Worm (Caenorhabditis elegans) whole organism, young adult: ENCODE results near the gene F55G11.4.

ENCODE experiments used
- C06A6.2 ChIP-seq: fragments of 200-800 bp; sonication (Bioruptor generic); conservative IDR thresholded peaks from 2 replicates; pipeline ENCODE4 v1.3.6; 2022; ENCODE audit warnings: missing genetic modification characterization, missing compliant biosample characterization
- F39B2.1 ChIP-seq: fragments of 200-800 bp; sonication (Bioruptor generic); IDR thresholded peaks from 2 replicates; pipeline ENCODE4 v1.3.6; 2022; ENCODE audit warnings: missing genetic modification reagents, missing genetic modification characterization, missing compliant biosample characterization
- F52B5.7 ChIP-seq: sonication (generic microtip); optimal IDR thresholded peaks from 2 replicates; lab custom pipeline; 2016; ENCODE audit warnings: mild to moderate bottlenecking, missing genetic modification characterization, missing compliant biosample characterization
- K11D2.4 ChIP-seq: fragments of 200-800 bp; sonication (Bioruptor generic); IDR thresholded peaks from 2 replicates; pipeline ENCODE4 v1.3.6; 2022; ENCODE audit warnings: missing genetic modification reagents, missing genetic modification characterization, missing compliant biosample characterization
- T07F8.4 ChIP-seq: sonication (generic microtip); optimal IDR thresholded peaks from 2 replicates; lab custom pipeline; 2016; ENCODE audit warnings: mild to moderate bottlenecking, missing genetic modification characterization, moderate library complexity, missing compliant biosample characterization
- Y53F4B.3 ChIP-seq: fragments of 200-800 bp; sonication (Bioruptor generic); IDR thresholded peaks from 2 replicates; pipeline ENCODE4 v1.3.6; 2022; ENCODE audit warnings: missing genetic modification reagents, missing genetic modification characterization, missing compliant biosample characterization
- Y79H2A.3 ChIP-seq: fragments of 200-800 bp; sonication (Bioruptor generic); conservative IDR thresholded peaks from 2 replicates; pipeline ENCODE4 v1.3.6; 2022; ENCODE audit warnings: missing genetic modification reagents, missing genetic modification characterization, missing compliant biosample characterization
- Y95B8A.8 ChIP-seq: fragments of 200-800 bp; sonication (Bioruptor generic); IDR thresholded peaks from 2 replicates; pipeline ENCODE4 v1.3.6; 2022; ENCODE audit warnings: missing genetic modification reagents, missing genetic modification characterization, missing compliant biosample characterization
- bed-1 ChIP-seq: fragments of 200-800 bp; sonication (Bioruptor generic); IDR thresholded peaks from 2 replicates; pipeline ENCODE4 v1.3.6; 2022; ENCODE audit warnings: missing genetic modification reagents, missing genetic modification characterization, missing compliant biosample characterization
- cebp-1 ChIP-seq, 2 experiments: fragments of 200-800 bp in 1 of 2; sonication (Bioruptor generic) in 1 of 2; sonication (generic microtip) in 1 of 2; IDR thresholded peaks in 1 of 2; optimal IDR thresholded peaks in 1 of 2; 2 replicates each; pipeline versions ENCODE4 v1.3.6 to Lab custom; 2017 to 2022; ENCODE audit warnings: missing compliant biosample characterization in 2 of 2, missing genetic modification characterization in 2 of 2, mild to moderate bottlenecking in 1 of 2, missing genetic modification reagents in 1 of 2, moderate library complexity in 1 of 2
- cebp-2 ChIP-seq: fragments of 200-800 bp; sonication (Bioruptor generic); IDR thresholded peaks from 2 replicates; pipeline ENCODE4 v1.3.6; 2022; ENCODE audit warnings: missing genetic modification characterization, missing compliant biosample characterization
- ceh-100 ChIP-seq: fragments of 200-800 bp; sonication (Bioruptor generic); IDR thresholded peaks from 2 replicates; pipeline ENCODE4 v1.3.6; 2022; ENCODE audit warnings: missing genetic modification reagents, missing genetic modification characterization, missing compliant biosample characterization
- egl-18 ChIP-seq: fragments of 200-800 bp; sonication (Bioruptor generic); IDR thresholded peaks from 2 replicates; pipeline ENCODE4 v1.3.6; 2022; ENCODE audit warnings: missing genetic modification reagents, missing genetic modification characterization, missing compliant biosample characterization
- egrh-3 ChIP-seq: fragments of 200-800 bp; sonication (Bioruptor generic); IDR thresholded peaks from 2 replicates; pipeline ENCODE4 v1.3.6; 2022; ENCODE audit warnings: missing genetic modification reagents, missing genetic modification characterization, missing compliant biosample characterization
- ets-4 ChIP-seq: fragments of 200-800 bp; sonication (Bioruptor generic); optimal IDR thresholded peaks from 2 replicates; lab custom pipeline; 2018; ENCODE audit warnings: mild to moderate bottlenecking, missing genetic modification characterization, missing compliant biosample characterization
- hmg-1.2 ChIP-seq: fragments of 200-800 bp; sonication (Bioruptor generic); IDR thresholded peaks from 2 replicates; pipeline ENCODE4 v1.3.6; 2022; ENCODE audit warnings: missing genetic modification reagents, missing genetic modification characterization, missing compliant biosample characterization
- hmg-20 ChIP-seq: fragments of 200-800 bp; sonication (Bioruptor generic); IDR thresholded peaks from 2 replicates; pipeline ENCODE4 v1.3.6; 2022; ENCODE audit warnings: missing genetic modification reagents, missing genetic modification characterization, missing compliant biosample characterization
- lag-1 ChIP-seq: fragments of 200-800 bp; sonication (Bioruptor generic); IDR thresholded peaks from 2 replicates; pipeline ENCODE4 v1.3.6; 2022; ENCODE audit warnings: missing genetic modification reagents, missing genetic modification characterization, missing compliant biosample characterization
- madf-10 ChIP-seq: sonication (generic microtip); optimal IDR thresholded peaks from 2 replicates; lab custom pipeline; 2016; ENCODE audit warnings: mild to moderate bottlenecking, missing genetic modification characterization, missing compliant biosample characterization
- madf-3 ChIP-seq: fragments of 200-800 bp; sonication (Bioruptor generic); IDR thresholded peaks from 2 replicates; pipeline ENCODE4 v1.3.6; 2022; ENCODE audit warnings: missing genetic modification reagents, missing genetic modification characterization, missing compliant biosample characterization
- madf-8 ChIP-seq: fragments of 200-800 bp; sonication (Bioruptor generic); conservative IDR thresholded peaks from 2 replicates; pipeline ENCODE4 v1.3.6; 2022; ENCODE audit warnings: missing genetic modification reagents, missing genetic modification characterization, missing compliant biosample characterization
- mes-4 ChIP-seq: sonication (generic microtip); optimal IDR thresholded peaks from 2 replicates; lab custom pipeline; 2016; ENCODE audit warnings: missing genotype, missing genetic modification characterization, missing compliant biosample characterization
- nfya-1 ChIP-seq: sonication (generic microtip); optimal IDR thresholded peaks from 2 replicates; lab custom pipeline; 2017; ENCODE audit warnings: antibody characterized with exemption, missing compliant biosample characterization, missing genetic modification characterization, borderline replicate concordance; ENCODE audit not compliant: insufficient read depth
- nfyb-1 ChIP-seq: fragments of 200-800 bp; sonication (Bioruptor generic); IDR thresholded peaks from 2 replicates; pipeline ENCODE4 v1.3.6; 2022; ENCODE audit warnings: missing genetic modification reagents, missing genetic modification characterization, missing compliant biosample characterization
- nhr-179 ChIP-seq: sonication (generic microtip); optimal IDR thresholded peaks from 2 replicates; lab custom pipeline; 2016; ENCODE audit warnings: mild to moderate bottlenecking, missing genetic modification characterization, missing compliant biosample characterization
- somi-1 ChIP-seq: fragments of 200-800 bp; sonication (Bioruptor generic); optimal IDR thresholded peaks from 2 replicates; lab custom pipeline; 2018; ENCODE audit warnings: mild to moderate bottlenecking, missing genetic modification characterization, missing compliant biosample characterization
- zfh-2 ChIP-seq: fragments of 200-800 bp; sonication (Bioruptor generic); conservative IDR thresholded peaks from 2 replicates; pipeline ENCODE4 v1.3.6; 2022; ENCODE audit warnings: missing genetic modification reagents, missing genetic modification characterization, missing compliant biosample characterization

F55G11.4 gene

ce11 chrIV:13021006-13021405 lies 47.6 kb downstream of the F55G11.4 start:
- TF ChIP-seq T07F8.4 (tag; lab: Kevin White, UChicago) (no peak), mes-4 (tag; lab: Kevin White, UChicago) (no peak), madf-8 (no peak), Y95B8A.8 (GFP tag; lab: Robert Waterston, UW) (no peak), F39B2.1 (GFP tag; lab: Robert Waterston, UW) (no peak), K11D2.4 (GFP tag; lab: Robert Waterston, UW) (no peak), Y79H2A.3 (GFP tag; lab: Robert Waterston, UW) (no peak), madf-3 (GFP tag; lab: Robert Waterston, UW) (no peak), ceh-100 (GFP tag; lab: Robert Waterston, UW) (no peak), cebp-2 (GFP tag; lab: Robert Waterston, UW) (no peak), ets-4 (GFP tag; lab: Kevin White, UChicago) (no peak), egl-18 (GFP tag; lab: Robert Waterston, UW) (no peak), F52B5.7 (tag; lab: Kevin White, UChicago) (no peak), cebp-1 (GFP tag; IDR thresholded peaks at IDR 0.05; lab: Robert Waterston, UW) (no peak), cebp-1 (tag; optimal IDR thresholded peaks at IDR 0.05; lab: Kevin White, UChicago) (no peak), madf-10 (no peak), nfya-1 (tag; lab: Kevin White, UChicago) (no peak), somi-1 (GFP tag; lab: Kevin White, UChicago) (no peak), lag-1 (GFP tag; lab: Robert Waterston, UW) (no peak), bed-1 (GFP tag; lab: Robert Waterston, UW) (no peak), nhr-179 (tag; lab: Kevin White, UChicago) (no peak)
- TF ChIP-seq, all 124 proteins: peak for 0

ce11 chrIV:13022892-13023291 lies 49.5 kb downstream of the F55G11.4 start:
- TF ChIP-seq cebp-2 (GFP tag; lab: Robert Waterston, UW): peak; percentile 90
- 0 out of 2 replicates have a peak, but pooled peaks have one; percentile 17 for TF ChIP-seq nfyb-1 (GFP tag; lab: Robert Waterston, UW)
- no peak for TF ChIP-seq hmg-20 (GFP tag; lab: Robert Waterston, UW)
- TF ChIP-seq zfh-2 (GFP tag; lab: Robert Waterston, UW): peak; percentile 90
- no peak for TF ChIP-seq C06A6.2 (GFP tag; lab: Robert Waterston, UW)
- TF ChIP-seq egrh-3: peak; percentile 42; the same call in 1 of the 2 replicates
- TF ChIP-seq Y53F4B.3 (GFP tag; lab: Robert Waterston, UW): no peak
- TF ChIP-seq hmg-1.2 (GFP tag; lab: Robert Waterston, UW): 0 out of 2 replicates have a peak, but pooled peaks have one; percentile 16
